Fruit fly (Drosophila melanogaster) whole organism, embryonic: Measurements from ENCODE around the gene CG10486.

ENCODE experiments used
- CG10209 ChIP-seq: fragments of 200-800 bp; sonication (Bioruptor generic); optimal IDR thresholded peaks from 3 replicates; lab custom pipeline; 2017; ENCODE audit warnings: missing biosample characterization, mild to moderate bottlenecking, missing genetic modification characterization, missing genetic modification reagents
- CG1024 ChIP-seq: fragments of 200-800 bp; sonication (Bioruptor generic); IDR thresholded peaks from 2 replicates; pipeline ENCODE4 v1.3.6; 2022; ENCODE audit warnings: missing biosample characterization, missing genetic modification characterization
- CG10431 ChIP-seq: fragments of 200-800 bp; sonication (Bioruptor generic); optimal IDR thresholded peaks from 3 replicates; lab custom pipeline; 2018; ENCODE audit warnings: missing biosample characterization, mild to moderate bottlenecking, missing genetic modification characterization
- CG11093 ChIP-seq: fragments of 200-800 bp; sonication (Bioruptor generic); IDR thresholded peaks from 3 replicates; pipeline ENCODE4 v1.3.6; 2022; ENCODE audit warnings: missing biosample characterization, missing genetic modification characterization
- CG11456 ChIP-seq: fragments of 200-800 bp; sonication (Bioruptor generic); IDR thresholded peaks from 3 replicates; pipeline ENCODE4 v1.3.6; 2022; ENCODE audit warnings: missing biosample characterization, missing genetic modification characterization
- CG11723 ChIP-seq: fragments of 200-800 bp; sonication (Bioruptor generic); optimal IDR thresholded peaks from 2 replicates; lab custom pipeline; 2017; ENCODE audit warnings: missing biosample characterization, mild to moderate bottlenecking, missing genetic modification characterization
- CG12155 ChIP-seq: fragments of 200-800 bp; sonication (Bioruptor generic); optimal IDR thresholded peaks from 3 replicates; lab custom pipeline; 2016; ENCODE audit warnings: missing biosample characterization, missing genetic modification characterization
- CG12942 ChIP-seq: fragments of 200-800 bp; sonication (Bioruptor generic); optimal IDR thresholded peaks from 3 replicates; lab custom pipeline; 2016; ENCODE audit warnings: missing biosample characterization, missing genetic modification characterization
- CG14014 ChIP-seq: fragments of 200-800 bp; sonication (Bioruptor generic); IDR thresholded peaks from 2 replicates; pipeline ENCODE4 v1.3.6; 2022; ENCODE audit warnings: missing biosample characterization, missing genetic modification characterization
- CG15011 ChIP-seq: fragments of 200-800 bp; sonication (Bioruptor generic); optimal IDR thresholded peaks from 3 replicates; lab custom pipeline; 2018; ENCODE audit warnings: missing biosample characterization, mild to moderate bottlenecking, missing genetic modification characterization
- CG15696 ChIP-seq: fragments of 200-800 bp; sonication (Bioruptor generic); optimal IDR thresholded peaks from 2 replicates; lab custom pipeline; 2019; ENCODE audit warnings: missing biosample characterization, mild to moderate bottlenecking, missing genetic modification characterization, moderate library complexity
- CG17186 ChIP-seq: fragments of 200-800 bp; sonication (Bioruptor generic); optimal IDR thresholded peaks from 3 replicates; lab custom pipeline; 2017; ENCODE audit warnings: missing biosample characterization, missing genetic modification reagents, missing genetic modification characterization
- CG17829 ChIP-seq: fragments of 200-800 bp; optimal IDR thresholded peaks from 2 replicates; lab custom pipeline; 2019; ENCODE audit warnings: missing biosample characterization, mild to moderate bottlenecking, missing genetic modification characterization, moderate library complexity
- CG4730 ChIP-seq: fragments of 200-800 bp; sonication (Bioruptor generic); IDR thresholded peaks from 2 replicates; pipeline ENCODE4 v1.3.6; 2022; ENCODE audit warnings: missing biosample characterization, missing genetic modification characterization
- CG6654 ChIP-seq: fragments of 200-800 bp; sonication (Bioruptor generic); optimal IDR thresholded peaks from 2 replicates; lab custom pipeline; 2017; ENCODE audit warnings: missing biosample characterization, mild to moderate bottlenecking, missing genetic modification characterization
- CkIIα-i1 ChIP-seq: fragments of 200-800 bp; sonication (Bioruptor generic); IDR thresholded peaks from 2 replicates; pipeline ENCODE4 v1.3.6; 2022; ENCODE audit warnings: missing biosample characterization, missing genetic modification characterization
- D ChIP-seq, 2 experiments: fragments of 200-800 bp in 1 of 2; fragments of >200 bp in 1 of 2; sonication (Bioruptor generic) in 1 of 2; optimal IDR thresholded peaks; 2 replicates in 1 of 2; 3 replicates in 1 of 2; lab custom pipeline; 2017; ENCODE audit warnings: mild to moderate bottlenecking in 1 of 2, missing biosample characterization in 1 of 2, missing genetic modification characterization in 1 of 2, missing genetic modification reagents in 1 of 2
- D19A ChIP-seq: fragments of 200-800 bp; optimal IDR thresholded peaks from 3 replicates; lab custom pipeline; 2019; ENCODE audit warnings: missing biosample characterization, mild to moderate bottlenecking, missing genetic modification characterization, moderate library complexity
- E2f1 ChIP-seq: fragments of 200-800 bp; sonication (Bioruptor generic); IDR thresholded peaks from 2 replicates; pipeline ENCODE4 v1.3.6; 2022; ENCODE audit warnings: missing biosample characterization, missing genetic modification characterization
- Eip74EF ChIP-seq, 2 experiments: fragments of 200-800 bp in 1 of 2; fragments of >200 bp in 1 of 2; sonication (Bioruptor generic) in 1 of 2; optimal IDR thresholded peaks; 2 replicates each; lab custom pipeline; 2017 to 2019; ENCODE audit warnings: missing biosample characterization in 2 of 2, missing genetic modification characterization in 2 of 2, mild to moderate bottlenecking in 1 of 2, moderate library complexity in 1 of 2
- Hey ChIP-seq: fragments of 200-800 bp; sonication (Bioruptor generic); optimal IDR thresholded peaks from 3 replicates; lab custom pipeline; 2018; ENCODE audit warnings: missing biosample characterization, mild to moderate bottlenecking, missing genetic modification characterization
- Hr78 ChIP-seq, 2 experiments: fragments of 200-800 bp in 1 of 2; fragments of >200 bp in 1 of 2; sonication (Bioruptor generic) in 1 of 2; optimal IDR thresholded peaks; 2 replicates each; lab custom pipeline; 2017 to 2019; ENCODE audit warnings: missing biosample characterization in 2 of 2, missing genetic modification characterization in 2 of 2, mild to moderate bottlenecking in 1 of 2, moderate library complexity in 1 of 2
- NK7.1 ChIP-seq: fragments of 200-800 bp; sonication (Bioruptor generic); optimal IDR thresholded peaks from 3 replicates; lab custom pipeline; 2016; ENCODE audit warnings: missing biosample characterization, missing genetic modification characterization
- Nf-YB ChIP-seq: fragments of 200-800 bp; sonication (Bioruptor generic); optimal IDR thresholded peaks from 3 replicates; lab custom pipeline; 2019; ENCODE audit warnings: missing biosample characterization, mild to moderate bottlenecking, missing genetic modification characterization, moderate library complexity
- Nf-YC ChIP-seq: fragments of 200-800 bp; optimal IDR thresholded peaks from 3 replicates; lab custom pipeline; 2019; ENCODE audit warnings: missing biosample characterization, mild to moderate bottlenecking, missing genetic modification characterization, moderate library complexity
- Sox102F ChIP-seq: fragments of 200-800 bp; sonication (Bioruptor generic); optimal IDR thresholded peaks from 2 replicates; lab custom pipeline; 2018; ENCODE audit warnings: missing biosample characterization, mild to moderate bottlenecking, missing genetic modification characterization, moderate library complexity
- YL-1 ChIP-seq: fragments of 200-800 bp; sonication (Bioruptor generic); optimal IDR thresholded peaks from 3 replicates; lab custom pipeline; 2017; ENCODE audit warnings: missing biosample characterization, mild to moderate bottlenecking, missing genetic modification characterization
- crol ChIP-seq: fragments of 200-800 bp; sonication (Bioruptor generic); IDR thresholded peaks from 2 replicates; pipeline ENCODE4 v1.3.6; 2022; ENCODE audit warnings: missing biosample characterization, missing genetic modification characterization
- ewg ChIP-seq: fragments of 200-800 bp; sonication (Bioruptor generic); optimal IDR thresholded peaks from 3 replicates; lab custom pipeline; 2017; ENCODE audit warnings: mild to moderate bottlenecking, missing biosample characterization, missing genetic modification reagents, missing genetic modification characterization
- hbn ChIP-seq: fragments of 200-800 bp; sonication (Bioruptor generic); IDR thresholded peaks from 2 replicates; pipeline ENCODE4 v1.3.6; 2022; ENCODE audit warnings: missing biosample characterization, missing genetic modification characterization; ENCODE audit not compliant: partially characterized antibody
- hth ChIP-seq: fragments of >200 bp; optimal IDR thresholded peaks from 2 replicates; lab custom pipeline; 2017; ENCODE audit warnings: inconsistent platforms
- lbe ChIP-seq: fragments of 200-800 bp; sonication (Bioruptor generic); optimal IDR thresholded peaks from 2 replicates; lab custom pipeline; 2016; ENCODE audit warnings: missing biosample characterization, mild to moderate bottlenecking, missing genetic modification characterization
- nerfin-1 ChIP-seq: fragments of 200-800 bp; sonication (Bioruptor generic); optimal IDR thresholded peaks from 3 replicates; lab custom pipeline; 2019; ENCODE audit warnings: missing biosample characterization, mild to moderate bottlenecking, missing genetic modification characterization, moderate library complexity
- oc ChIP-seq: fragments of 200-800 bp; sonication (Bioruptor generic); optimal IDR thresholded peaks from 2 replicates; lab custom pipeline; 2018; ENCODE audit warnings: missing biosample characterization, mild to moderate bottlenecking, missing genetic modification characterization, moderate library complexity
- pros ChIP-seq: fragments of 200-800 bp; sonication (Bioruptor generic); optimal IDR thresholded peaks from 3 replicates; lab custom pipeline; 2019; ENCODE audit warnings: missing biosample characterization, mild to moderate bottlenecking, missing genetic modification characterization, moderate library complexity
- ro ChIP-seq: fragments of 200-800 bp; sonication (Bioruptor generic); IDR thresholded peaks from 2 replicates; pipeline ENCODE4 v1.3.6; 2022; ENCODE audit warnings: missing biosample characterization, missing genetic modification characterization
- seq ChIP-seq: fragments of 200-800 bp; sonication (Bioruptor generic); IDR thresholded peaks from 2 replicates; pipeline ENCODE4 v1.3.6; 2022; ENCODE audit warnings: missing biosample characterization, missing genetic modification characterization
- tap ChIP-seq: fragments of 200-800 bp; optimal IDR thresholded peaks from 3 replicates; lab custom pipeline; 2019; ENCODE audit warnings: missing biosample characterization, mild to moderate bottlenecking, missing genetic modification characterization, moderate library complexity
- tll ChIP-seq, 2 experiments: fragments of 200-800 bp in 1 of 2; fragments of >200 bp in 1 of 2; sonication (Bioruptor generic) in 1 of 2; optimal IDR thresholded peaks; 2 replicates each; lab custom pipeline; 2017 to 2019; ENCODE audit warnings: missing biosample characterization in 2 of 2, missing genetic modification characterization in 2 of 2, mild to moderate bottlenecking in 1 of 2, moderate library complexity in 1 of 2
- zen ChIP-seq: fragments of 200-800 bp; sonication (Bioruptor generic); optimal IDR thresholded peaks from 3 replicates; lab custom pipeline; 2018; ENCODE audit warnings: missing biosample characterization, mild to moderate bottlenecking, missing genetic modification characterization, moderate library complexity

The CG10486 gene

dm6 chr3L:5893063-5893462 lies 13.4 kb downstream of the CG10486 start:
- TF ChIP-seq tll (GFP tag; optimal IDR thresholded peaks at IDR 0.05; lab: Kevin White, UChicago), result peak in 1 of 2 experiments; percentile 37
- TF ChIP-seq lbe, result no peak
- no peak for TF ChIP-seq Eip74EF (GFP tag; optimal IDR thresholded peaks at IDR 0.05; lab: Kevin White, UChicago)
- TF ChIP-seq CG17829 (tag; lab: Kevin White, UChicago), result no peak
- no peak for TF ChIP-seq D19A (tag; lab: Kevin White, UChicago)
- TF ChIP-seq D (optimal IDR thresholded peaks at IDR 0.05; lab: Kevin White, UChicago), result no peak
- TF ChIP-seq D (GFP tag; optimal IDR thresholded peaks at IDR 0.05; lab: Kevin White, UChicago), result peak; percentile 19
- no peak for TF ChIP-seq CG6654 (GFP tag; lab: Kevin White, UChicago)
- no peak for TF ChIP-seq YL-1 (GFP tag; lab: Kevin White, UChicago)
- no peak for TF ChIP-seq E2f1
- TF ChIP-seq hth (lab: Kevin White, UChicago), result no peak
- TF ChIP-seq Hey (tag; lab: Kevin White, UChicago), result peak; percentile 98
- TF ChIP-seq CG17186 (GFP tag; lab: Kevin White, UChicago), result no peak
- TF ChIP-seq Sox102F (GFP tag; lab: Kevin White, UChicago), result no peak
- TF ChIP-seq CG15011, result no peak
- no peak for TF ChIP-seq CG11093 (GFP tag; lab: Robert Waterston, UW)
- TF ChIP-seq ro (GFP tag; lab: Robert Waterston, UW), result no peak
- peak; percentile 22 for TF ChIP-seq nerfin-1 (tag; lab: Kevin White, UChicago)
- TF ChIP-seq NK7.1, result no peak
- TF ChIP-seq oc (tag; lab: Kevin White, UChicago), result peak; percentile 68
- no peak for TF ChIP-seq CG11723 (GFP tag; lab: Kevin White, UChicago)
- no peak for TF ChIP-seq CG10431 (GFP tag; lab: Kevin White, UChicago)

- no peak for TF ChIP-seq Hr78 (GFP tag; optimal IDR thresholded peaks at IDR 0.05; lab: Kevin White, UChicago)
- TF ChIP-seq tap, result no peak
- no peak for TF ChIP-seq CG15696 (tag; lab: Kevin White, UChicago)
- no peak for TF ChIP-seq CG14014 (GFP tag; lab: Robert Waterston, UW)
- no peak for TF ChIP-seq CG10209 (GFP tag; lab: Kevin White, UChicago)
- TF ChIP-seq zen (tag; lab: Kevin White, UChicago), result peak; percentile 1
- no peak for TF ChIP-seq CkIIα-i1
- peak; percentile 57 for TF ChIP-seq nerfin-1 (tag; lab: Kevin White, UChicago)
- TF ChIP-seq pros (GFP tag; lab: Kevin White, UChicago), result peak; percentile 63
- no peak for TF ChIP-seq hbn (GFP tag; lab: Robert Waterston, UW)
- 0 out of 3 replicates have a peak, but pooled peaks have one; percentile 34 for TF ChIP-seq CG11456 (GFP tag; lab: Robert Waterston, UW)
- TF ChIP-seq CG12942 (GFP tag; lab: Kevin White, UChicago), result no peak
These were observed 14.7 kb downstream of the CG10486 start for dm6 chr3L:5891812-5892211.

- TF ChIP-seq crol (GFP tag; lab: Robert Waterston, UW) (0 out of 2 replicates have a peak, but pooled peaks have one; percentile 14), seq (GFP tag; lab: Robert Waterston, UW) (peak; percentile 24; the same call in 1 of the 2 replicates), CG12155 (GFP tag; lab: Kevin White, UChicago) (no peak), CG10431 (GFP tag; lab: Kevin White, UChicago) (no peak), Nf-YC (tag; lab: Kevin White, UChicago) (peak; percentile 90), CG1024 (GFP tag; lab: Robert Waterston, UW) (no peak), ewg (GFP tag; lab: Kevin White, UChicago) (peak; percentile 55), Nf-YB (GFP tag; lab: Kevin White, UChicago) (peak; percentile 92), CG4730 (GFP tag; lab: Robert Waterston, UW) (no peak)
- TF ChIP-seq, all 482 proteins: peak for 5
These were observed 15.4 kb downstream of the CG10486 start for dm6 chr3L:5891114-5891513.
